Worm (Caenorhabditis elegans) whole organism, early embryonic: ENCODE measurements around the gene cct-8.

ENCODE experiments used
- ceh-13 ChIP-seq: fragments of 200-800 bp; sonication (Bioruptor generic); optimal IDR thresholded peaks from 2 replicates; lab custom pipeline; 2018; ENCODE audit warnings: mild to moderate bottlenecking, missing genetic modification characterization, missing compliant biosample characterization
- hmbx-1 ChIP-seq: sonication (generic microtip); optimal IDR thresholded peaks from 2 replicates; lab custom pipeline; 2016; ENCODE audit warnings: mild to moderate bottlenecking, missing genetic modification characterization, missing compliant biosample characterization

ce11 chrIV:1065569-1065968, 28.2 kb downstream of the cct-8 start:
- no peak for TF ChIP-seq ceh-13 (GFP tag; lab: Kevin White, UChicago)
- no peak for TF ChIP-seq hmbx-1
